Fruit fly (Drosophila melanogaster) ovary, adult (tissue): Measurements from ENCODE around the gene mRpL1.
A peak's percentile ranks its signal among the peaks of the same experiment; 100 is the strongest.

ENCODE experiments used
- CG17801 ChIP-seq: fragments of 200-800 bp; optimal IDR thresholded peaks from 2 replicates; lab custom pipeline; 2019; ENCODE audit warnings: missing biosample characterization, mild to moderate bottlenecking, missing genetic modification characterization, moderate library complexity; ENCODE audit not compliant: partially characterized antibody

The mRpL1 gene

DNA sequence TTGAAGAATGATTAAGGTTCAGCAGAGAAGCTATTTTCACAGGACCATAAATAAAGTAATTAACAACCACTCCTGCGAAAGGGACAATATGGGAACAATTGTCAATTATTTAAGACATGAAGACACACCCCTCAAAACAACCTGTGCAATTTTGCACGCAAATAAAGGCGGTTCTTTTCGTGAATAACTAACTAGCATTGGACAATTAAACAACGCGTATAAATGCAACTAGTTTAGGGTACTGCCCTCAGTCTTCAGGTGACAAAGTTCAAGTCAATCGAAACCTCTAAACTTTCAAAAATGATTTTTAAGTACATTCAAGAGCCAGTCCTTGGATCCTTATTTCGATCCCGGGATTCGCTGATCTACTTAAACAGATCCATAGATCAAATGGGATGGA is 20.2 kb downstream of the mRpL1 start, which contains the start of gene Or85a:
Gene Or85a (plus strand): TSS at position 301 of the 400 bp plus-strand sequence.
- no peak for TF ChIP-seq CG17801 (GFP tag; lab: Kevin White, UChicago)

dm6 chr3R:8324016-8324415 is 22.8 kb downstream of the mRpL1 start, which contains the start of gene CG7443:
Gene CG7443, plus strand, starts transcription at chr3R:8324316.
- no peak for TF ChIP-seq CG17801 (GFP tag; lab: Kevin White, UChicago)

dm6 chr3R:8326884-8327283 is 25.6 kb downstream of the mRpL1 start:
- TF ChIP-seq CG17801 (GFP tag; lab: Kevin White, UChicago) = no peak

DNA sequence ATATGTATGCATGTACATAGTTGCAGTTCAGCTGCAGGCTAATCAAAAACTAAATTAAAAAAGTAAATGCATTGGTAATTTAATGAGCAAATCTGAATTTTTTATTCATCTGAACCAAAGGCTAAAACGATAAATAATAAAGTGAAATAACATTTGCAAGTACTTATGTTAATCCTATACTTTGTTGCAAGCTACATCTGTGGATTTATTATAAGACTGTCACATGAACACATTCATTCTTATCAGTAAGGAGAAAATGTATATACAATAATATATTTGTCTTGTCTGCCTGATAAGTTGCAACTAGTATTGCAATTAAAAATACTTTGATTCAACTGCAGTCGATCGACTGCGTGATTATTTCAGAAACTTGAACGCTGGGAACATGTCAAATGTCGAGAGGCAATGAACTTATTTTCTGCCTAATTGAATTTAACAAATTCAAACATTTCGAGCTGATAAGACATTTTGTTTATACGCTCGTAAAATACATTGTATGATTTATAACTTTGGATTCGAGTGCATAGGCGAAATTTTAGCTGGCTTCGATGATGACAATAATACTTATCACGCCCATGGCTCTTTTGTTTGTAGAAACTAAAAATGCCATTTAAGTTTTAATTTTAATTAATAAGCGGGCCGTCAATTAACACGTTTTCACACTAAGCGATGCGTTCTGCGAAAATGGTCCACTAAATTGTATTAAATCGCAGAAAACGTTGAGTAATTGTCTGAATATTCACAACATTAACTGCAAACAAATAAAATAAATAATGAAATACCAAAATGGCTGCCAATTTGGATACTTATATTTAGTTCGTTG is 26.9 kb downstream of the mRpL1 start:
- TF ChIP-seq CG17801 (GFP tag; lab: Kevin White, UChicago) = no peak

DNA sequence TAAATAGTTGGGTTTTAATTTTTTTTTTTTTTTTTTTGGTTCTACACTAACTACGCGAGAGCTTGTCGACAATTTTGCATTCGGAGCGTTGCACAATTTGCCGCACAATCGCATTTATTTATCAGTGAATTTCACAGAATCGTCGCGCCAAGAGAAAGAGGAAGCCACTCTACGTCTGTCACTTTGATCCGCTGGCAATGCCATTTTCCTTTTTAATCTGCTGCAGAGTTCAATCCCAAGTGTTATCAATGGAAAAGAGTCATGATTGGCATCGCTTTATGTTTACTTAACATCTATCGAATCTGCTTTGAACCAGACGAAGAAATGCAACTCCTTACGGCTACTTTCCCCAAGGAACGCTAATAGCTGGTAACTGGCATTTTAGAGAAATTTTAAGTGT is 28.4 kb downstream of the mRpL1 start:
- TF ChIP-seq CG17801 (GFP tag; lab: Kevin White, UChicago) = no peak

DNA sequence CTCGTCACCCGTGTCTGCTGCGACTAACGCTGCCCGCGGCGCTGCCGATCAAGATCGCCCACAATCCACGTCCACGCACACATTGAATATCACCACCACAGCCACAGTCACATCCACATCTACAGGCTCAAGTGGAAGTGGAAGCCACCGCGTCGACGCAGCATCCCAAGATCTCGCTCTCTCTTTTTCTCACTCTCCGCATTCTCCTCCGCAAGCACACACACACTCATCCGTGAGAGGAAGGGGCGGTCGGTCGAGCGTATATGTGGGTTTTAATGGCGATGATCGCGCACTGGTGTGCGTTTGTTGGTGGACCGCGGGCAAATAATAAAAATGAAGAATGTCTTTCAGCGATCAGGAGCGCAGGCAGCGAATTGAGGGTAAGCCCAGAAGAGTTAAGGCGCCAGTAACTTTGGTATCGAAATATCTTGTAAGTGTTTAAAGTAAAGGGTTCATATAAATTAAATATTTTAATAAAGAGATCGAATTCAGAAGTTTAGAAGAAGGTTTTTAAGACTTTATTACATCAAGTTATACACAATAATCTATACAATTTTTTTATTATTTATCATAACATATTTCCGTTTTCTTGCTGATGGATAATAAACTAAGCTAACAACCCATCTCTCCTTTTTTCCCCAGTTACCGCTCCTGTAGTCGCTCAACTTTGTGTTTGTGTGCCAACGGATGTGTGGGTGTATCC is 32.7 kb downstream of the mRpL1 start, which contains the start of gene Poxm:
Gene Poxm (minus strand): TSS at position 25 of the 703 bp plus-strand sequence.
- no peak for TF ChIP-seq CG17801 (GFP tag; lab: Kevin White, UChicago)

dm6 chr3R:8334471-8334783 is 33.2 kb downstream of the mRpL1 start:
- TF ChIP-seq CG17801 (GFP tag; lab: Kevin White, UChicago) = no peak

- no peak for TF ChIP-seq CG17801 (GFP tag; lab: Kevin White, UChicago)
These were observed 33.7 kb downstream of the mRpL1 start for dm6 chr3R:8334982-8335381.

- no peak for TF ChIP-seq CG17801 (GFP tag; lab: Kevin White, UChicago)
These were observed 34.9 kb downstream of the mRpL1 start for dm6 chr3R:8336012-8336567.

DNA sequence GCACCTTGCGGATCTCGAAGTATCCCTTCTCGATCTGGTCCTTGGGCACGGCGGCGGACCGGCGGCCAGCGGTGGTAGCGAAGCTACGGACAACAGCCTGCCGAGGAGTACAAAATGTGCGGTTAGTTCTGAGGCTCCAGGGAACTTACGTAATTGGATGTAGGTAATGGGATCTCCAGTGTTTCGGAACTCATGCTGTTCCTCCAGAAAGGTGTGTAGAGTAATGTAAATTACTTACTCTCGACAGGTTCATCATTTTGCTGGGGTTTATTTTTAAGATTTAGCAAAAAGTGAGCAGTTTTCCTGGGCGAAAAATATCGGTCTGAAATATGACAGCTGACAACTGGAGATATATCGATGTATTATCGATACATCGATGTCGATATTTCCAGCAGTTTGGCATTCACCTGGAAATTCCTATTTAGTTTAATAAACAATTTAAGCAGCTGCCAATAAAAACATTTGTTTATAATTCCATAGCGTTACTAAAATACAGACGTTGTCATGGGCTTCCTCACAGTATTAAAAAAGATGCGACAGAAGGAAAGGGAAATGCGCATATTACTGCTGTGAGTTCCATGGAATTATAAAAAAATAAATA is 39.5 kb downstream of the mRpL1 start, which contains the start of the genes COX7A and Arl2:
Gene COX7A (minus strand): TSS at position 369 of the 601 bp plus-strand sequence.
Gene Arl2 (plus strand): TSS at position 426 of the 601 bp plus-strand sequence.
- peak; percentile 35 for TF ChIP-seq CG17801 (GFP tag; lab: Kevin White, UChicago)

dm6 chr3R:8343251-8343744 is 42.1 kb downstream of the mRpL1 start, which contains the start of the genes PNKP and COX7AL:
Gene PNKP, minus strand, starts transcription at chr3R:8343516.
Gene COX7AL, plus strand, starts transcription at chr3R:8343669.
- no peak for TF ChIP-seq CG17801 (GFP tag; lab: Kevin White, UChicago)

- TF ChIP-seq CG17801 (GFP tag; lab: Kevin White, UChicago) = no peak
These were observed 42.9 kb downstream of the mRpL1 start, which contains the start of gene DppIII for dm6 chr3R:8344174-8344573. Gene DppIII, plus strand, starts transcription at chr3R:8344400.

- TF ChIP-seq CG17801 (GFP tag; lab: Kevin White, UChicago) = no peak
These were observed 46.0 kb downstream of the mRpL1 start, which contains the start of gene CG7352 for dm6 chr3R:8347279-8347678. Gene CG7352, plus strand, starts transcription at chr3R:8347579.

DNA sequence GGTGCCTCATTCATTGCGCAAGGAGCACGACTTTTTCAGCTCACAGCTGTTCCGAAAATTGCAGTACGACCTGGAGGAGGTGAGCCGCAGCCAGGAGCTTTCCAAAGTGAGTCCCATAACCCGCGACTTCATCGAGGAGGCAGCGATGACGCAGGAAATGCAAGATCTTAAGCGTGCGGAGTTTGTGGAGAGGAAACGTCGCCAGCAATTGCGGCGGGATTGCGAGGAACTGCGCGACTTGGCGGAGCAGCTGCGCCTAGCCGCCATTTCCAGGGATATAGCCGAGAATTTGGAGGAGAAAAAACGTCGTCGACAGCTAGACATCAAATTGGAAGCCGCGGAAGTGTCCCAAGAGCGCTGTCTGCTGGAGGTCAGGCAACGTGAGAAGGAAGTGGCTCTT is 46.6 kb downstream of the mRpL1 start:
- TF ChIP-seq CG17801 (GFP tag; lab: Kevin White, UChicago) = no peak
